Worm (Caenorhabditis elegans): ENCODE data around the gene srr-1.

- TF ChIP-seq unc-62 (GFP tag; optimal IDR thresholded peaks at IDR 0.05) (no peak), lin-13 (GFP tag; optimal IDR thresholded peaks at IDR 0.05) (no peak), jun-1 (tag; optimal IDR thresholded peaks at IDR 0.05) (no peak), unc-86 (tag; optimal IDR thresholded peaks at IDR 0.05) (no peak)
Measured at ce11 chrV:13002070-13002469, 51.5 kb downstream of the srr-1 start, which contains the start of gene inft-2.
